Fruit fly (Drosophila melanogaster): ENCODE measurements around the gene CG11178.

- no peak for TF ChIP-seq EcR (GFP tag; optimal IDR thresholded peaks at IDR 0.05)
- no peak for TF ChIP-seq CG9948 (tag; optimal IDR thresholded peaks at IDR 0.05)
Measured at dm6 chrX:13625888-13626578, 20.6 kb downstream of the CG11178 start.
